Worm (Caenorhabditis elegans): ENCODE measurements around the gene rpi-1.
"Not testable (repeated sequence)": the region's sequence is repeated elsewhere in the genome, so short reads cannot be mapped to it uniquely, and the experiment has no call there.

DNA sequence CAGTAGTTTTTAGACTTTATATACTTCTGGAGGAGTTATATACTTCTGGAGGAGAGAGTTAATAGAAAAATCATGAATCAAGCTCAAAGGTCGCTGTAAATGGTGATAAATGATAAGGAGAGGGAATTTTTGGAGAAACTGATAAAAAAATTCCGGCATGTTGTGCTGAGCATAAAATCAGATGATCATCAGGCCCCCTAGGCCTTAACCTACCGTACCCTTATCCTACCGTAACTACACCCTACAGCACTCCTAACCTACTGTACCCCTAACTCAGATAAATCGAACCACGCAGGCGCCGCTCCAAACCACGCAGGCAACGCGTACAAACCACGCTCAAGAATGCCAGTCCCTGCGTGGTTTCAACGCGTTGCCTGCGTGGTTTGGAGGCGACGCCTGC is 37.8 kb upstream of the rpi-1 start, which contains the start of gene F01D5.3:
- not testable (repeated sequence) for TF ChIP-seq lag-1 (GFP tag; IDR thresholded peaks at IDR 0.05); pha-4 (tag; optimal IDR thresholded peaks at IDR 0.05); athp-1 (tag; optimal IDR thresholded peaks at IDR 0.05); zim-3 (tag; optimal IDR thresholded peaks at IDR 0.05); snpc-4 (GFP tag; optimal IDR thresholded peaks at IDR 0.05); snpc-4 (tag; optimal IDR thresholded peaks at IDR 0.05); ama-1 (optimal IDR thresholded peaks at IDR 0.05); ama-1 (GFP tag; optimal IDR thresholded peaks at IDR 0.05); bed-1 (GFP tag; IDR thresholded peaks at IDR 0.05); unc-62 (GFP tag; optimal IDR thresholded peaks at IDR 0.05); B0261.1 (tag; optimal IDR thresholded peaks at IDR 0.05)
